Worm (Caenorhabditis elegans) whole organism, L4/young adult: ENCODE measurements around the gene lgc-35.

Experiments used
- dao-5 ChIP-seq: sonication (generic microtip); optimal IDR thresholded peaks from 2 replicates; lab custom pipeline; 2016; ENCODE audit warnings: missing genotype, missing genetic modification characterization, moderate library complexity, missing compliant biosample characterization
- him-1 ChIP-seq: sonication (generic microtip); optimal IDR thresholded peaks from 2 replicates; lab custom pipeline; 2016; ENCODE audit warnings: missing genotype, missing genetic modification reagents, missing genetic modification characterization, missing compliant biosample characterization

- no peak for TF ChIP-seq him-1
- TF ChIP-seq dao-5 (tag; lab: Kevin White, UChicago) = no peak
Observed at ce11 chrII:12880406-12880805, 40.4 kb upstream of the lgc-35 start, which contains the start of gene F35C5.1.
